Worm (Caenorhabditis elegans) whole organism, L3 larva: Measurements from ENCODE around the gene C33C12.4.
"Not testable (repeated sequence)": the region's sequence is repeated elsewhere in the genome, so short reads cannot be mapped to it uniquely, and the experiment has no call there.

Experiments used
- ceh-9 ChIP-seq: sonication (generic microtip); optimal IDR thresholded peaks from 2 replicates; lab custom pipeline; 2018; ENCODE audit warnings: missing biosample characterization, missing genetic modification characterization
- elt-3 ChIP-seq, 3 experiments: fragments of 150-350 bp in 1 of 3; sonication (generic microtip) in 2 of 3; optimal IDR thresholded peaks; 2 replicates in 2 of 3; 4 replicates in 1 of 3; lab custom pipeline; 2014 to 2017; ENCODE audit warnings: missing biosample characterization in 3 of 3, missing genetic modification characterization in 3 of 3
- fos-1 ChIP-seq: fragments of 150-350 bp; optimal IDR thresholded peaks from 2 replicates; lab custom pipeline; 2014; ENCODE audit warnings: missing biosample characterization, missing genetic modification characterization
- nhr-11 ChIP-seq: fragments of 150-350 bp; optimal IDR thresholded peaks from 2 replicates; lab custom pipeline; 2014; ENCODE audit warnings: missing biosample characterization, missing genetic modification characterization
- nhr-12 ChIP-seq: fragments of 150-350 bp; optimal IDR thresholded peaks from 2 replicates; lab custom pipeline; 2014; ENCODE audit warnings: missing biosample characterization, missing genetic modification characterization
- nhr-237 ChIP-seq: fragments of 150-350 bp; optimal IDR thresholded peaks from 2 replicates; lab custom pipeline; 2014; ENCODE audit warnings: missing biosample characterization, missing genetic modification characterization
- sea-2 ChIP-seq: fragments of 150-350 bp; sonication (generic microtip); optimal IDR thresholded peaks from 4 replicates; lab custom pipeline; 2014; ENCODE audit warnings: missing biosample characterization, missing genetic modification reagents, missing genetic modification characterization
- ztf-11 ChIP-seq: fragments of 150-350 bp; optimal IDR thresholded peaks from 2 replicates; lab custom pipeline; 2014; ENCODE audit warnings: missing biosample characterization, missing genetic modification characterization

- TF ChIP-seq ztf-11; nhr-237 (tag; lab: Kevin White, UChicago); fos-1 (tag; lab: Kevin White, UChicago); elt-3 (tag; optimal IDR thresholded peaks at IDR 0.05; lab: Kevin White, UChicago); ceh-9; sea-2 (GFP tag; lab: Kevin White, UChicago); nhr-11 (tag; lab: Kevin White, UChicago); nhr-12: not testable (repeated sequence)
Observed at ce11 chrII:2153708-2154107, 12.6 kb downstream of the C33C12.4 start, which contains the start of gene math-18.
